Worm (Caenorhabditis elegans) whole organism, late embryonic: ENCODE measurements around the gene T23F6.5.

Experiments
- C38D4.7 ChIP-seq: fragments of 200-800 bp; sonication (Bioruptor generic); optimal IDR thresholded peaks from 2 replicates; lab custom pipeline; 2018; ENCODE audit warnings: mild to moderate bottlenecking, missing genetic modification characterization, moderate library complexity, missing compliant biosample characterization
- F13H6.1 ChIP-seq: sonication (generic microtip); optimal IDR thresholded peaks from 2 replicates; lab custom pipeline; 2016; ENCODE audit warnings: missing genetic modification characterization, missing compliant biosample characterization
- K02D7.2 ChIP-seq: sonication (generic microtip); optimal IDR thresholded peaks from 2 replicates; lab custom pipeline; 2017; ENCODE audit warnings: mild to moderate bottlenecking, missing genetic modification characterization, missing compliant biosample characterization
- ama-1 ChIP-seq: fragments of 150-350 bp; optimal IDR thresholded peaks from 2 replicates; lab custom pipeline; 2014
- ceh-18 ChIP-seq: sonication (generic microtip); optimal IDR thresholded peaks from 2 replicates; lab custom pipeline; 2016; ENCODE audit warnings: missing genetic modification characterization, missing compliant biosample characterization
- ceh-31 ChIP-seq: sonication (generic microtip); optimal IDR thresholded peaks from 2 replicates; lab custom pipeline; 2016; ENCODE audit warnings: missing genetic modification characterization, missing compliant biosample characterization
- ceh-6 ChIP-seq: fragments of 200-800 bp; sonication (Bioruptor generic); optimal IDR thresholded peaks from 2 replicates; lab custom pipeline; 2018; ENCODE audit warnings: mild to moderate bottlenecking, missing genetic modification characterization, missing compliant biosample characterization
- dmd-4 ChIP-seq: sonication (generic microtip); optimal IDR thresholded peaks from 2 replicates; lab custom pipeline; 2016; ENCODE audit warnings: borderline replicate concordance, missing genetic modification characterization, missing compliant biosample characterization
- dve-1 ChIP-seq: sonication (generic microtip); optimal IDR thresholded peaks from 2 replicates; lab custom pipeline; 2017; ENCODE audit warnings: antibody characterized with exemption, mild to moderate bottlenecking, missing genetic modification characterization, missing compliant biosample characterization
- fax-1 ChIP-seq: sonication (generic microtip); optimal IDR thresholded peaks from 2 replicates; lab custom pipeline; 2016; ENCODE audit warnings: missing genotype, missing genetic modification characterization, missing compliant biosample characterization
- fkh-6 ChIP-seq: sonication (generic microtip); optimal IDR thresholded peaks from 2 replicates; lab custom pipeline; 2016; ENCODE audit warnings: missing genetic modification characterization, missing compliant biosample characterization
- hlh-30 ChIP-seq: sonication (generic microtip); optimal IDR thresholded peaks from 2 replicates; lab custom pipeline; 2017; ENCODE audit warnings: antibody characterized with exemption, missing genetic modification characterization, missing compliant biosample characterization; ENCODE audit not compliant: insufficient read depth
- pag-3 ChIP-seq: sonication (generic microtip); optimal IDR thresholded peaks from 2 replicates; lab custom pipeline; 2016; ENCODE audit warnings: missing compliant biosample characterization, missing genetic modification characterization, borderline replicate concordance
- pha-4 ChIP-seq: fragments of 150-350 bp; optimal IDR thresholded peaks from 2 replicates; lab custom pipeline; 2018; ENCODE audit warnings: missing biosample characterization, missing genetic modification reagents, missing genetic modification characterization
- syd-9 ChIP-seq: sonication (generic microtip); optimal IDR thresholded peaks from 2 replicates; lab custom pipeline; 2016; ENCODE audit warnings: mild to moderate bottlenecking, missing genetic modification characterization, moderate library complexity, missing compliant biosample characterization
- tbx-7 ChIP-seq: sonication (generic microtip); optimal IDR thresholded peaks from 2 replicates; lab custom pipeline; 2016; ENCODE audit warnings: missing genotype, missing genetic modification characterization, missing compliant biosample characterization
- ttx-3 ChIP-seq: sonication (generic microtip); optimal IDR thresholded peaks from 2 replicates; lab custom pipeline; 2016; ENCODE audit warnings: missing genetic modification reagents, missing genetic modification characterization, missing compliant biosample characterization
- unc-42 ChIP-seq: sonication (generic microtip); optimal IDR thresholded peaks from 2 replicates; lab custom pipeline; 2016; ENCODE audit warnings: missing genotype, missing genetic modification characterization, missing compliant biosample characterization

Gene T23F6.5

ce11 chrIV:12685827-12686226, 55.5 kb downstream of the T23F6.5 start (continued):
- no peak for TF ChIP-seq fkh-6 (tag; lab: Kevin White, UChicago)
- no peak for TF ChIP-seq F13H6.1
- TF ChIP-seq fax-1 (tag; lab: Kevin White, UChicago): no peak
- no peak for TF ChIP-seq pha-4 (tag; lab: Kevin White, UChicago)
- TF ChIP-seq hlh-30 (tag; lab: Kevin White, UChicago): peak; percentile 71
- no peak for TF ChIP-seq ttx-3 (tag; lab: Kevin White, UChicago)
- TF ChIP-seq dve-1 (tag; lab: Kevin White, UChicago): no peak
- no peak for TF ChIP-seq K02D7.2 (tag; lab: Kevin White, UChicago)
- TF ChIP-seq ama-1 (lab: Kevin White, UChicago): no peak
- no peak for TF ChIP-seq syd-9 (tag; lab: Kevin White, UChicago)
- no peak for TF ChIP-seq ceh-18 (tag; lab: Kevin White, UChicago)
- TF ChIP-seq unc-42 (tag; lab: Kevin White, UChicago): no peak
- TF ChIP-seq ceh-6 (GFP tag; lab: Kevin White, UChicago): no peak
- peak; percentile 32 for TF ChIP-seq ceh-31
- TF ChIP-seq C38D4.7 (GFP tag; lab: Kevin White, UChicago): no peak
- no peak for TF ChIP-seq dmd-4 (tag; lab: Kevin White, UChicago)
- no peak for TF ChIP-seq tbx-7
- TF ChIP-seq pag-3 (tag; lab: Kevin White, UChicago): no peak
